Worm (Caenorhabditis elegans): ENCODE results near the gene Y73F4A.2.

Gene Y73F4A.2

DNA sequence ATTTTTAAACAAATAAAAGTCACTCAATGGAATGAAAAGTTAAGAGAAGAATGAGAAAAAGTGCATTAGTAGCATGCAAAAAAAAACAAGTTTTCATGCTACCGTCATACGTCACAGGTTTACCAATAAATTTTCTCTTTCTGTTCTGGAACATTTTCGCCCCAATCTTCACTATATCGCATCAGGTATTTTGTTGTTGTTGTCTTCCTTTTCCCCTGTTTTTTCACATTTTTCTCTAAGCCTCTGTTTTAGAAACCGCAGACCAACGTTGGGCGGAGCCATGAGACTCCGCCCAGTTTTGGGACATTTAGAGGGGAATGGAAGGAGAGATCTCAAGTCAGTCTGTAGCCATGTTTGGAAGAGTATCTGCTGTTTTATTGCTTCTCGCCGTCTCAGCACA is 45.1 kb upstream of the Y73F4A.2 start, which contains the start of gene msa-1:
msa-1 (plus strand) TSS at position 301 of the 400 bp plus-strand sequence.
- TF ChIP-seq F22D6.2 (tag; optimal IDR thresholded peaks at IDR 0.05) (no peak), K11D2.4 (GFP tag; IDR thresholded peaks at IDR 0.05) (0 out of 2 replicates have a peak, but pooled peaks have one; percentile 14)

DNA sequence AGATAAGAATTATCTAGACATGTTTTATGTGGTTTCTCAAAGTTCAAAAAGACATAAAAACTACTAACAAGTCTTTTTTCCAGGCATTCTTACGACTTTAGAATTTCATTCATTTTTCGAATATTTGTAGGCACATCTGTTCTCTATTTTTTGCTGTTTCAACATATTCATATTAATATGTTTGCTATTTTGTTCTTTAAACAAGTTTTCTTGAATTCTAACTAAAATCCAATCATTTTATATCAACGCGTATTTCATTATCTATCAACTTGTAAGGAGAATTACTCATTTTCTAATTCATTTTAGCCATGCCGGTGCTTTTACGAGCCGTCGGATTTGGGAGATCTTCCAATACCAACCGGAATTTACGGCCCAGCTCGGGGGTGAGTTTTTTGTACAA is 38.9 kb upstream of the Y73F4A.2 start, which contains the start of gene twk-8:
twk-8 (plus strand) TSS at position 301 of the 400 bp plus-strand sequence.
- TF ChIP-seq nhr-27 (tag; optimal IDR thresholded peaks at IDR 0.05) (no peak), T07F8.4 (tag; optimal IDR thresholded peaks at IDR 0.05) (no peak), nfya-1 (tag; optimal IDR thresholded peaks at IDR 0.05; ENCODE audit: borderline replicate concordance, insufficient read depth) (no peak)

DNA sequence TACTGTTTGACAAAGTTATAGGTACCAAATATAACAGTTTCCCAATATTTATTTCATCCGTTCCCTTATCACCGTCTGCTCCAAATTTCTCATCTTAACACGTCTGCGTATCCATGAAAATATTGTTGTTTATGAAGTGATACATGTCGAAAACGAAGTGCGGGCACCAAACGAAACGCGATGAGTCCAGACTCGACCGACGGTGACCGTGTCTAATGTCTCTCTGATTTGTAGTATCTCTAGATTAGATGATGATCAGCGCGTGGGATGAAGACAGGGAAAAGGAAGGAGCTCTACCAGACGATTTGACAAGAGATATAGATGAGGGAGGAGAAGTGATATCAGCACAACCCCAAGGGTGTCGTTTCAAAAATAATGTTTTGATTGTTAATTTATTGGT is 37.1 kb upstream of the Y73F4A.2 start:
- TF ChIP-seq cebp-1 (GFP tag; IDR thresholded peaks at IDR 0.05) = no peak
- TF ChIP-seq cebp-1 (tag; optimal IDR thresholded peaks at IDR 0.05) = no peak
- TF ChIP-seq C17E4.6 (GFP tag; IDR thresholded peaks at IDR 0.05) = no peak
- TF ChIP-seq lin-54 (GFP tag; optimal IDR thresholded peaks at IDR 0.05) = no peak
- no peak for TF ChIP-seq rcor-1 (GFP tag; IDR thresholded peaks at IDR 0.05)
- no peak for TF ChIP-seq B0261.1 (tag; optimal IDR thresholded peaks at IDR 0.05)
- no peak for TF ChIP-seq die-1 (tag; optimal IDR thresholded peaks at IDR 0.05)
- no peak for TF ChIP-seq F49E8.2 (tag; optimal IDR thresholded peaks at IDR 0.05; ENCODE audit: insufficient read depth)

DNA sequence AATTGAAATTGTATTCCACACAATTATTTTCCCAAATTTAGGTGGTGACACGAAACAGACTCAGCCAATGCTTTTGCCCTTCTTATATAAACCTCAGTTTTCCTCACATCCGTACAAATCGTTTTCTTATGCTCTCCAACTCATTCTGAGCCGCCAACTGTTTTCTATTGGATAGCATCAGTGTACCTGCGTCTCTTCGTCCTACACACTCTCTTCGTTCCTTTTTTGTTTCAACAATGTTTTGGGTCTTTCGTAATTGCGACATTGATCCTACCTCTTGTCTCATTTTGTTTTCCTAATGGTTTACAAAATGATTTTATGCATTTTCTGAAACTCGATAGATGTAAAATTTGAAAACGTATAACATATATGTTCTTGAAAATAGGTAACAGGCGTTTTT is 36.2 kb upstream of the Y73F4A.2 start:
- TF ChIP-seq hmg-1.2 (GFP tag; IDR thresholded peaks at IDR 0.05) (peak; percentile 38; the same call in 1 of the 2 replicates), F57A8.1 (GFP tag; optimal IDR thresholded peaks at IDR 0.05) (no peak)

DNA sequence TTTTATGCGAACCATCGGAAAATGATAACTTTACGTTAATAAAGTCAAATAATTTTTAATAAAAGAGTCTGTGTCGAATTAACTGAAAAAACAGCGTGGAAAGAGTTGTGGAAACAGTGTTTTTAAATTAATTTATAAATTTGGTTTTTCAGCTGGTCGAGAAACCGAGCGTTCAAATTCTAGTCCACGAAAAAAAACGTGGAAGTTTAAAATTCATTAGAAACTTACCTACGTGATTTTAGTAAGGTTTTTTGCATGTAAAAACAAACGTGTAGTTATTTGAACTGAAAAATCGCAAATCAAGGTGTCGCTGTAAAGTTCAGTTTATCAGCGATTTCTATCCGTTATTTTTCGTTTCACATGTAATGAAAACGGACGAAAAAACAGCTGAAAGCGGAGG is 35.3 kb upstream of the Y73F4A.2 start, which contains the start of gene mans-4:
mans-4 (minus strand) TSS at position 101 of the 400 bp plus-strand sequence.
- TF ChIP-seq die-1 (tag; optimal IDR thresholded peaks at IDR 0.05) (no peak), unc-130 (GFP tag; optimal IDR thresholded peaks at IDR 0.05) (no peak), nfya-2 (GFP tag; IDR thresholded peaks at IDR 0.05) (no peak), tbx-9 (tag; optimal IDR thresholded peaks at IDR 0.05; ENCODE audit: borderline replicate concordance) (no peak), atf-7 (tag; optimal IDR thresholded peaks at IDR 0.05) (no peak), nhr-90 (tag; optimal IDR thresholded peaks at IDR 0.05) (no peak), nfyb-1 (GFP tag; IDR thresholded peaks at IDR 0.05) (no peak), F22D6.2 (tag; optimal IDR thresholded peaks at IDR 0.05) (no peak), rcor-1 (GFP tag; IDR thresholded peaks at IDR 0.05) (no peak)

DNA sequence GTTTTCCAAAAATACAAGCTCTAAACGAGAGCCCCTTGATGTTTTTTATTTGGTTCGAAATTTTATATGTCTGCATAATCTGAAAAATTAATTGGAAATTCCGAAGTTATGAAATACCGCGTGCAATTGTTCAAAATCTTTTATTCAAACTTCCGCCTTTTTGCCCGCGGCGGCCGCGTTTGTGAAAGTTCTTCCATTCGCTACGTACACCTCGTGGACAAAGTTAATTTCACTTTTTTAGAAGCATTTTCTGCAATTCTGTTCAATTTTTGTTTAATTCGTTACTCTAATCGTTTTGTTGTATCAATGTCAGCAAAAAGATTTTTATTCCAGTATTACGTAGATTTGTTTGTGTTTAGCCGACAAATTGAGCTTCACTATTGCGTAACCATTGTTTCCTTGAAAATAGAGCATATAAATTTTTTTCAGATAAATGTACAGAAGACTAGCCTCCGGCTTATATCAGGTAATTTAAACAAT is 31.1 kb upstream of the Y73F4A.2 start, which contains the start of gene mppb-1:
mppb-1 (plus strand) TSS at position 430 of the 480 bp plus-strand sequence.
- peak; percentile 20 for TF ChIP-seq B0261.1 (tag; optimal IDR thresholded peaks at IDR 0.05)
- no peak for TF ChIP-seq T07F8.4 (tag; optimal IDR thresholded peaks at IDR 0.05)
- TF ChIP-seq snpc-1.3 (tag; optimal IDR thresholded peaks at IDR 0.05; ENCODE audit: insufficient read depth) = peak; percentile 29
- peak; percentile 28 for TF ChIP-seq atf-7 (tag; optimal IDR thresholded peaks at IDR 0.05)
- peak; percentile 80 for TF ChIP-seq cebp-1 (GFP tag; IDR thresholded peaks at IDR 0.05)
- TF ChIP-seq cebp-1 (tag; optimal IDR thresholded peaks at IDR 0.05) = peak; percentile 89
- TF ChIP-seq zim-3 (tag; optimal IDR thresholded peaks at IDR 0.05) = peak; percentile 44
- TF ChIP-seq nfyb-1 (GFP tag; IDR thresholded peaks at IDR 0.05) = 0 out of 2 replicates have a peak, but pooled peaks have one; percentile 39
- TF ChIP-seq lsy-27 (tag; optimal IDR thresholded peaks at IDR 0.05; ENCODE audit: borderline replicate concordance, insufficient read depth) = no peak
- peak; percentile 60 for TF ChIP-seq rec-8 (tag; optimal IDR thresholded peaks at IDR 0.05)
- TF ChIP-seq nhr-80 (tag; optimal IDR thresholded peaks at IDR 0.05) = peak; percentile 1
- TF ChIP-seq dox-1 (GFP tag; IDR thresholded peaks at IDR 0.05) = peak; percentile 74
- no peak for TF ChIP-seq xnd-1 (tag; optimal IDR thresholded peaks at IDR 0.05)
- TF ChIP-seq attf-5 (GFP tag; optimal IDR thresholded peaks at IDR 0.05) = peak; percentile 40
- TF ChIP-seq ceh-100 (GFP tag; IDR thresholded peaks at IDR 0.05) = peak; percentile 50; the same call in 1 of the 2 replicates
- peak; percentile 58 for TF ChIP-seq F33H1.4 (GFP tag; IDR thresholded peaks at IDR 0.05)
- no peak for TF ChIP-seq nhr-179 (tag; optimal IDR thresholded peaks at IDR 0.05)
- peak; percentile 40; the same call in 1 of the 2 replicates for TF ChIP-seq D2030.7 (GFP tag; IDR thresholded peaks at IDR 0.05)
- peak; percentile 67 for TF ChIP-seq K11D2.4 (GFP tag; IDR thresholded peaks at IDR 0.05)
- peak; percentile 46 for TF ChIP-seq F23B12.7 (tag; optimal IDR thresholded peaks at IDR 0.05; ENCODE audit: insufficient read depth)
- TF ChIP-seq lsl-1 (GFP tag; optimal IDR thresholded peaks at IDR 0.05) = peak; percentile 52
- peak; percentile 74 for TF ChIP-seq efl-1 (GFP tag; optimal IDR thresholded peaks at IDR 0.05)
- TF ChIP-seq F39B2.1 (GFP tag; IDR thresholded peaks at IDR 0.05) = no peak
